Worm (Caenorhabditis elegans) whole organism, late embryonic: ENCODE results near the gene cyp-35C1.
A peak's percentile ranks its signal among the peaks of the same experiment; 100 is the strongest.

ENCODE experiments used
- K09A11.1 ChIP-seq: sonication (generic microtip); optimal IDR thresholded peaks from 2 replicates; lab custom pipeline; 2017; ENCODE audit warnings: antibody characterized with exemption, mild to moderate bottlenecking, missing genetic modification characterization, missing compliant biosample characterization; ENCODE audit not compliant: insufficient read depth
- T23F11.4 ChIP-seq: fragments of 200-800 bp; sonication (Bioruptor generic); optimal IDR thresholded peaks from 2 replicates; lab custom pipeline; 2018; ENCODE audit warnings: mild to moderate bottlenecking, missing genetic modification characterization, missing compliant biosample characterization
- Y22D7AL.16 ChIP-seq: sonication (generic microtip); optimal IDR thresholded peaks from 2 replicates; lab custom pipeline; 2016; ENCODE audit warnings: missing genetic modification characterization, missing compliant biosample characterization
- ahr-1 ChIP-seq: sonication (generic microtip); optimal IDR thresholded peaks from 2 replicates; lab custom pipeline; 2016; ENCODE audit warnings: missing genetic modification characterization, missing compliant biosample characterization
- ceh-14 ChIP-seq: sonication (generic microtip); optimal IDR thresholded peaks from 2 replicates; lab custom pipeline; 2016; ENCODE audit warnings: missing genotype, missing genetic modification characterization, missing compliant biosample characterization
- ceh-18 ChIP-seq: sonication (generic microtip); optimal IDR thresholded peaks from 2 replicates; lab custom pipeline; 2016; ENCODE audit warnings: missing genetic modification characterization, missing compliant biosample characterization
- ceh-19 ChIP-seq: fragments of 200-800 bp; sonication (Bioruptor generic); optimal IDR thresholded peaks from 2 replicates; lab custom pipeline; 2018; ENCODE audit warnings: mild to moderate bottlenecking, missing genetic modification characterization, missing compliant biosample characterization
- ceh-24 ChIP-seq: sonication (generic microtip); optimal IDR thresholded peaks from 2 replicates; lab custom pipeline; 2016; ENCODE audit warnings: mild to moderate bottlenecking, missing genetic modification characterization, missing compliant biosample characterization
- ceh-30 ChIP-seq: fragments of 150-350 bp; optimal IDR thresholded peaks from 2 replicates; lab custom pipeline; 2014; ENCODE audit warnings: missing biosample characterization, missing genetic modification characterization
- ceh-31 ChIP-seq: sonication (generic microtip); optimal IDR thresholded peaks from 2 replicates; lab custom pipeline; 2016; ENCODE audit warnings: missing genetic modification characterization, missing compliant biosample characterization
- ceh-34 ChIP-seq: sonication (generic microtip); optimal IDR thresholded peaks from 2 replicates; lab custom pipeline; 2016; ENCODE audit warnings: mild to moderate bottlenecking, missing genetic modification characterization, missing compliant biosample characterization
- ceh-48 ChIP-seq: sonication (generic microtip); optimal IDR thresholded peaks from 2 replicates; lab custom pipeline; 2016; ENCODE audit warnings: missing genetic modification characterization, inconsistent platforms, missing compliant biosample characterization
- ceh-6 ChIP-seq: fragments of 200-800 bp; sonication (Bioruptor generic); optimal IDR thresholded peaks from 2 replicates; lab custom pipeline; 2018; ENCODE audit warnings: mild to moderate bottlenecking, missing genetic modification characterization, missing compliant biosample characterization
- ceh-9 ChIP-seq: sonication (generic microtip); optimal IDR thresholded peaks from 2 replicates; lab custom pipeline; 2016; ENCODE audit warnings: mild to moderate bottlenecking, missing genetic modification characterization, inconsistent platforms, missing compliant biosample characterization
- dmd-4 ChIP-seq: sonication (generic microtip); optimal IDR thresholded peaks from 2 replicates; lab custom pipeline; 2016; ENCODE audit warnings: borderline replicate concordance, missing genetic modification characterization, missing compliant biosample characterization
- dve-1 ChIP-seq: sonication (generic microtip); optimal IDR thresholded peaks from 2 replicates; lab custom pipeline; 2017; ENCODE audit warnings: antibody characterized with exemption, mild to moderate bottlenecking, missing genetic modification characterization, missing compliant biosample characterization
- elt-2 ChIP-seq: sonication (generic microtip); optimal IDR thresholded peaks from 2 replicates; lab custom pipeline; 2016; ENCODE audit warnings: missing genetic modification reagents, missing genetic modification characterization, missing compliant biosample characterization
- ets-4 ChIP-seq: sonication (generic microtip); optimal IDR thresholded peaks from 2 replicates; lab custom pipeline; 2016; ENCODE audit warnings: missing genetic modification characterization, missing compliant biosample characterization
- fax-1 ChIP-seq: sonication (generic microtip); optimal IDR thresholded peaks from 2 replicates; lab custom pipeline; 2016; ENCODE audit warnings: missing genotype, missing genetic modification characterization, missing compliant biosample characterization
- fkh-10 ChIP-seq: fragments of 150-350 bp; optimal IDR thresholded peaks from 2 replicates; lab custom pipeline; 2014; ENCODE audit warnings: missing biosample characterization, missing genetic modification reagents, missing genetic modification characterization
- fkh-6 ChIP-seq: sonication (generic microtip); optimal IDR thresholded peaks from 2 replicates; lab custom pipeline; 2016; ENCODE audit warnings: missing genetic modification characterization, missing compliant biosample characterization
- gmeb-2 ChIP-seq: sonication (generic microtip); optimal IDR thresholded peaks from 2 replicates; lab custom pipeline; 2016; ENCODE audit warnings: missing genetic modification characterization, inconsistent platforms, missing compliant biosample characterization
- hlh-15 ChIP-seq: sonication (generic microtip); optimal IDR thresholded peaks from 2 replicates; lab custom pipeline; 2016; ENCODE audit warnings: missing genetic modification characterization, missing compliant biosample characterization
- hlh-8 ChIP-seq: sonication (generic microtip); optimal IDR thresholded peaks from 2 replicates; lab custom pipeline; 2016; ENCODE audit warnings: missing genotype, missing genetic modification characterization, missing compliant biosample characterization
- lim-6 ChIP-seq: sonication (generic microtip); optimal IDR thresholded peaks from 2 replicates; lab custom pipeline; 2016; ENCODE audit warnings: missing genetic modification characterization, missing compliant biosample characterization
- lin-11 ChIP-seq: fragments of 200-800 bp; sonication (Bioruptor generic); optimal IDR thresholded peaks from 2 replicates; lab custom pipeline; 2018; ENCODE audit warnings: mild to moderate bottlenecking, missing genetic modification characterization, missing compliant biosample characterization
- npax-4 ChIP-seq: sonication (generic microtip); optimal IDR thresholded peaks from 2 replicates; lab custom pipeline; 2016; ENCODE audit warnings: missing genetic modification characterization, missing compliant biosample characterization
- odd-2 ChIP-seq: sonication (generic microtip); optimal IDR thresholded peaks from 2 replicates; lab custom pipeline; 2017; ENCODE audit warnings: antibody characterized with exemption, mild to moderate bottlenecking, missing genetic modification characterization, missing compliant biosample characterization
- pax-1 ChIP-seq: fragments of 150-350 bp; optimal IDR thresholded peaks from 2 replicates; lab custom pipeline; 2014; ENCODE audit warnings: missing biosample characterization, missing genetic modification characterization
- pha-2 ChIP-seq: sonication (generic microtip); optimal IDR thresholded peaks from 2 replicates; lab custom pipeline; 2017; ENCODE audit warnings: mild to moderate bottlenecking, missing genetic modification characterization, missing compliant biosample characterization
- pha-4 ChIP-seq: fragments of 150-350 bp; optimal IDR thresholded peaks from 2 replicates; lab custom pipeline; 2018; ENCODE audit warnings: missing biosample characterization, missing genetic modification reagents, missing genetic modification characterization
- pqm-1 ChIP-seq: sonication (generic microtip); optimal IDR thresholded peaks from 2 replicates; lab custom pipeline; 2016; ENCODE audit warnings: missing genetic modification characterization, missing compliant biosample characterization
- pros-1 ChIP-seq: fragments of 150-350 bp; optimal IDR thresholded peaks from 2 replicates; lab custom pipeline; 2014; ENCODE audit warnings: missing biosample characterization, missing genetic modification reagents, missing genetic modification characterization
- ref-2 ChIP-seq: sonication (generic microtip); optimal IDR thresholded peaks from 2 replicates; lab custom pipeline; 2016; ENCODE audit warnings: missing genetic modification characterization, missing compliant biosample characterization
- sox-4 ChIP-seq: sonication (generic microtip); optimal IDR thresholded peaks from 2 replicates; lab custom pipeline; 2017; ENCODE audit warnings: mild to moderate bottlenecking, missing genetic modification characterization, inconsistent platforms, missing compliant biosample characterization
- syd-9 ChIP-seq: sonication (generic microtip); optimal IDR thresholded peaks from 2 replicates; lab custom pipeline; 2016; ENCODE audit warnings: mild to moderate bottlenecking, missing genetic modification characterization, moderate library complexity, missing compliant biosample characterization
- tbx-2 ChIP-seq: sonication (generic microtip); optimal IDR thresholded peaks from 2 replicates; lab custom pipeline; 2016; ENCODE audit warnings: missing genetic modification characterization, missing compliant biosample characterization
- ttx-3 ChIP-seq: sonication (generic microtip); optimal IDR thresholded peaks from 2 replicates; lab custom pipeline; 2016; ENCODE audit warnings: missing genetic modification reagents, missing genetic modification characterization, missing compliant biosample characterization
- unc-55 ChIP-seq: sonication (generic microtip); optimal IDR thresholded peaks from 2 replicates; lab custom pipeline; 2017; ENCODE audit warnings: missing biosample characterization, missing genetic modification reagents, missing genetic modification characterization
- zip-5 ChIP-seq: sonication (generic microtip); optimal IDR thresholded peaks from 2 replicates; lab custom pipeline; 2016; ENCODE audit warnings: missing genetic modification characterization, missing compliant biosample characterization

The cyp-35C1 gene

ce11 chrV:13898356-13898755 is at the start of gene cyp-35C1:
Gene cyp-35C1, minus strand, starts transcription at chrV:13898487.
- no peak for TF ChIP-seq pha-4 (tag; lab: Kevin White, UChicago)
- TF ChIP-seq ceh-48 (tag; lab: Kevin White, UChicago), result no peak
- TF ChIP-seq elt-2 (tag; lab: Kevin White, UChicago), result peak; percentile 22
- no peak for TF ChIP-seq ceh-19
- no peak for TF ChIP-seq zip-5 (tag; lab: Kevin White, UChicago)

ce11 chrV:13946385-13947019 is 48.2 kb upstream of the cyp-35C1 start, which contains the start of the genes srx-10 and clec-226:
Gene srx-10, minus strand, starts transcription at chrV:13946485.
Gene clec-226, plus strand, starts transcription at chrV:13946969.
- TF ChIP-seq hlh-15 (tag; lab: Kevin White, UChicago) (no peak), ceh-18 (tag; lab: Kevin White, UChicago) (no peak), ceh-24 (tag; lab: Kevin White, UChicago) (no peak), ets-4 (tag; lab: Kevin White, UChicago) (no peak), pha-4 (tag; lab: Kevin White, UChicago) (no peak), K09A11.1 (tag; lab: Kevin White, UChicago) (no peak), ttx-3 (tag; lab: Kevin White, UChicago) (no peak), hlh-8 (tag; lab: Kevin White, UChicago) (no peak), fax-1 (no peak), lim-6 (tag; lab: Kevin White, UChicago) (no peak), dve-1 (no peak), ceh-6 (GFP tag; lab: Kevin White, UChicago) (no peak), ref-2 (tag; lab: Kevin White, UChicago) (no peak), fkh-10 (no peak), syd-9 (no peak)

- no peak for TF ChIP-seq dve-1
- no peak for TF ChIP-seq sox-4 (tag; lab: Kevin White, UChicago)
- TF ChIP-seq fkh-10, result no peak
- no peak for TF ChIP-seq ahr-1 (tag; lab: Kevin White, UChicago)
- no peak for TF ChIP-seq dmd-4 (tag; lab: Kevin White, UChicago)
- no peak for TF ChIP-seq ceh-14 (tag; lab: Kevin White, UChicago)
- TF ChIP-seq ceh-6 (GFP tag; lab: Kevin White, UChicago), result no peak
- no peak for TF ChIP-seq tbx-2 (tag; lab: Kevin White, UChicago)
- TF ChIP-seq pha-4 (tag; lab: Kevin White, UChicago), result no peak
- TF ChIP-seq pqm-1 (tag; lab: Kevin White, UChicago), result no peak
- TF ChIP-seq ceh-31 (tag; lab: Kevin White, UChicago), result no peak
- TF ChIP-seq gmeb-2, result no peak
- TF ChIP-seq odd-2 (tag; lab: Kevin White, UChicago), result no peak
- TF ChIP-seq pax-1 (tag; lab: Kevin White, UChicago), result no peak
These were observed 43.8 kb upstream of the cyp-35C1 start, which contains the start of gene dpr-1 for ce11 chrV:13942082-13942481. Gene dpr-1, minus strand, starts transcription at chrV:13942182.

ce11 chrV:13936850-13937249 is 38.6 kb upstream of the cyp-35C1 start, which contains the start of gene srw-145:
Gene srw-145, plus strand, starts transcription at chrV:13937150.
- TF ChIP-seq lin-11 (tag; lab: Kevin White, UChicago), result no peak
- no peak for TF ChIP-seq Y22D7AL.16 (tag; lab: Kevin White, UChicago)
- no peak for TF ChIP-seq ceh-30
- TF ChIP-seq pqm-1 (tag; lab: Kevin White, UChicago), result no peak
- TF ChIP-seq ceh-34, result no peak
- TF ChIP-seq zip-5 (tag; lab: Kevin White, UChicago), result no peak
- no peak for TF ChIP-seq ref-2 (tag; lab: Kevin White, UChicago)
- no peak for TF ChIP-seq pros-1 (tag; lab: Kevin White, UChicago)
- no peak for TF ChIP-seq ceh-18 (tag; lab: Kevin White, UChicago)
- TF ChIP-seq sox-4 (tag; lab: Kevin White, UChicago), result no peak
- no peak for TF ChIP-seq ceh-24 (tag; lab: Kevin White, UChicago)
- TF ChIP-seq T23F11.4, result no peak
- TF ChIP-seq tbx-2 (tag; lab: Kevin White, UChicago), result no peak
- TF ChIP-seq fkh-6 (tag; lab: Kevin White, UChicago), result no peak
- TF ChIP-seq npax-4 (tag; lab: Kevin White, UChicago), result no peak
- TF ChIP-seq unc-55 (GFP tag; lab: Kevin White, UChicago), result no peak
- no peak for TF ChIP-seq pha-2
- TF ChIP-seq ceh-9, result no peak
- no peak for TF ChIP-seq odd-2 (tag; lab: Kevin White, UChicago)
